Fruit fly (Drosophila melanogaster): ENCODE results near the gene CG31917.

The CG31917 gene

dm6 chr2L:5043043-5043442 is 32.4 kb upstream of the CG31917 start, which contains the start of the genes CG33995, CG44000 and CG44001 (continued):
- no peak for TF ChIP-seq Lim3 (GFP tag; IDR thresholded peaks at IDR 0.05)
- TF ChIP-seq CG3281 (GFP tag; optimal IDR thresholded peaks at IDR 0.05), result peak; percentile 69
- TF ChIP-seq onecut (GFP tag; IDR thresholded peaks at IDR 0.05), result peak; percentile 98
- peak; percentile 7 for TF ChIP-seq HLHmδ (GFP tag; optimal IDR thresholded peaks at IDR 0.05)
- TF ChIP-seq CG15073 (GFP tag; optimal IDR thresholded peaks at IDR 0.05), result no peak
- no peak for TF ChIP-seq CG7357 (GFP tag; IDR thresholded peaks at IDR 0.05)
- TF ChIP-seq slou (GFP tag; optimal IDR thresholded peaks at IDR 0.05), result no peak
- TF ChIP-seq slp2 (GFP tag; optimal IDR thresholded peaks at IDR 0.05), result peak; percentile 26
- TF ChIP-seq cas (GFP tag; IDR thresholded peaks at IDR 0.05), result 0 out of 2 replicates have a peak, but pooled peaks have one; percentile 27
- TF ChIP-seq CG9437 (GFP tag; optimal IDR thresholded peaks at IDR 0.05), result peak; percentile 24
- peak; percentile 49; the same call in 1 of the 2 replicates for TF ChIP-seq CG1024 (GFP tag; IDR thresholded peaks at IDR 0.05)
- TF ChIP-seq CG5245 (GFP tag; optimal IDR thresholded peaks at IDR 0.05), result peak; percentile 45
- peak; percentile 91 for TF ChIP-seq CG15479 (GFP tag; optimal IDR thresholded peaks at IDR 0.05)
- no peak for TF ChIP-seq CG5953 (GFP tag; IDR thresholded peaks at IDR 0.05)
- TF ChIP-seq lilli (GFP tag; optimal IDR thresholded peaks at IDR 0.05), result peak; percentile 75
- peak; percentile 76 for TF ChIP-seq ken (GFP tag; IDR thresholded peaks at IDR 0.05)
- TF ChIP-seq Abd-B (GFP tag; optimal IDR thresholded peaks at IDR 0.05), result peak; percentile 16
- no peak for TF ChIP-seq run (tag; optimal IDR thresholded peaks at IDR 0.05)
- peak; percentile 57; the same call in 2 of the 3 replicates for TF ChIP-seq zfh1 (GFP tag; IDR thresholded peaks at IDR 0.05)
- TF ChIP-seq Hmr (GFP tag; optimal IDR thresholded peaks at IDR 0.05), result peak; percentile 69
- peak; percentile 17 for TF ChIP-seq CG7556 (GFP tag; optimal IDR thresholded peaks at IDR 0.05)
- TF ChIP-seq CG9876 (GFP tag; optimal IDR thresholded peaks at IDR 0.05), result peak; percentile 60
- TF ChIP-seq kah (GFP tag; optimal IDR thresholded peaks at IDR 0.05), result no peak
- no peak for TF ChIP-seq CG2202 (tag; optimal IDR thresholded peaks at IDR 0.05)
- TF ChIP-seq sima (GFP tag; optimal IDR thresholded peaks at IDR 0.05), result no peak
- peak; percentile 17 for TF ChIP-seq CG15269 (tag; optimal IDR thresholded peaks at IDR 0.05)
- no peak for TF ChIP-seq tio (GFP tag; optimal IDR thresholded peaks at IDR 0.05)
- no peak for TF ChIP-seq CG18011 (GFP tag; optimal IDR thresholded peaks at IDR 0.05)
- no peak for TF ChIP-seq Poxn (GFP tag; IDR thresholded peaks at IDR 0.05)
- peak; percentile 47 for TF ChIP-seq CG10543 (GFP tag; optimal IDR thresholded peaks at IDR 0.05)
- TF ChIP-seq CG4282 (GFP tag; optimal IDR thresholded peaks at IDR 0.05), result no peak
- TF ChIP-seq CG6272 (GFP tag; IDR thresholded peaks at IDR 0.05), result no peak
- no peak for TF ChIP-seq CG17612 (GFP tag; IDR thresholded peaks at IDR 0.05)
- peak; percentile 74 for TF ChIP-seq E2f2 (GFP tag; IDR thresholded peaks at IDR 0.05)
- peak; percentile 11 for TF ChIP-seq Fer1 (GFP tag; optimal IDR thresholded peaks at IDR 0.05)
- no peak for TF ChIP-seq CG6175 (GFP tag; IDR thresholded peaks at IDR 0.05)
- TF ChIP-seq lov (optimal IDR thresholded peaks at IDR 0.05), result no peak
- no peak for TF ChIP-seq lov (GFP tag; IDR thresholded peaks at IDR 0.05)
- TF ChIP-seq Hr3 (GFP tag; optimal IDR thresholded peaks at IDR 0.05), result peak; percentile 46
- TF ChIP-seq pzg (GFP tag; optimal IDR thresholded peaks at IDR 0.05), result peak; percentile 97
- no peak for TF ChIP-seq CG18262 (tag; optimal IDR thresholded peaks at IDR 0.05)
- TF ChIP-seq CG34376 (GFP tag; optimal IDR thresholded peaks at IDR 0.05), result peak; percentile 48
- no peak for TF ChIP-seq CG9727 (GFP tag; optimal IDR thresholded peaks at IDR 0.05)
- TF ChIP-seq Dbx (GFP tag; IDR thresholded peaks at IDR 0.05), result peak; percentile 53; the same call in 2 of the 3 replicates
- peak; percentile 87 for TF ChIP-seq gfzf (GFP tag; optimal IDR thresholded peaks at IDR 0.05)
- no peak for TF ChIP-seq CG12219 (GFP tag; optimal IDR thresholded peaks at IDR 0.05)
- no peak for TF ChIP-seq CG8359 (GFP tag; optimal IDR thresholded peaks at IDR 0.05; ENCODE audit: borderline replicate concordance)
- TF ChIP-seq stwl (tag; optimal IDR thresholded peaks at IDR 0.05), result peak; percentile 94
- TF ChIP-seq gem (tag; optimal IDR thresholded peaks at IDR 0.05), result peak; percentile 45
- peak; percentile 86 for TF ChIP-seq HmgZ (tag; optimal IDR thresholded peaks at IDR 0.05)
- TF ChIP-seq odd (GFP tag; optimal IDR thresholded peaks at IDR 0.05), result no peak
- TF ChIP-seq Hsf (GFP tag; optimal IDR thresholded peaks at IDR 0.05), result peak; percentile 61

Data from whole organism, embryonic.